Worm (Caenorhabditis elegans) whole organism, L1 larva: ENCODE data around the gene F13B6.1.

Source experiments
- C16A3.4 ChIP-seq: fragments of 150-350 bp; optimal IDR thresholded peaks from 2 replicates; lab custom pipeline; 2014; ENCODE audit warnings: missing biosample characterization, missing genetic modification characterization
- C34B4.2 ChIP-seq: sonication (generic microtip); optimal IDR thresholded peaks from 2 replicates; lab custom pipeline; 2017; ENCODE audit warnings: mild to moderate bottlenecking, missing genetic modification characterization, missing compliant biosample characterization
- F16B12.6 ChIP-seq: fragments of 150-350 bp; optimal IDR thresholded peaks from 2 replicates; lab custom pipeline; 2014; ENCODE audit warnings: missing biosample characterization, missing genetic modification characterization
- Y116A8C.19 ChIP-seq: sonication (generic microtip); optimal IDR thresholded peaks from 2 replicates; lab custom pipeline; 2016; ENCODE audit warnings: missing compliant biosample characterization, missing genetic modification characterization, borderline replicate concordance
- alr-1 ChIP-seq: fragments of 200-800 bp; sonication (Bioruptor generic); optimal IDR thresholded peaks from 2 replicates; lab custom pipeline; 2018; ENCODE audit warnings: borderline replicate concordance, mild to moderate bottlenecking, missing genetic modification characterization, missing compliant biosample characterization
- blmp-1 ChIP-seq: fragments of 150-350 bp; optimal IDR thresholded peaks from 2 replicates; lab custom pipeline; 2014; ENCODE audit warnings: missing biosample characterization, missing genetic modification characterization
- ceh-82 ChIP-seq, 3 experiments: fragments of 150-350 bp in 1 of 3; sonication (generic microtip) in 2 of 3; optimal IDR thresholded peaks; 2 replicates each; lab custom pipeline; 2014 to 2017; ENCODE audit warnings: missing biosample characterization in 3 of 3, missing genetic modification characterization in 3 of 3
- ceh-90 ChIP-seq: sonication (generic microtip); optimal IDR thresholded peaks from 2 replicates; lab custom pipeline; 2016; ENCODE audit warnings: missing genetic modification characterization, missing compliant biosample characterization
- ces-1 ChIP-seq: fragments of 150-350 bp; optimal IDR thresholded peaks from 2 replicates; lab custom pipeline; 2014; ENCODE audit warnings: missing biosample characterization, missing genetic modification reagents, missing genetic modification characterization
- dpl-1 ChIP-seq, 3 experiments: fragments of 150-350 bp in 2 of 3; sonication (generic microtip) in 1 of 3; optimal IDR thresholded peaks; 2 replicates each; lab custom pipeline; 2014 to 2017; ENCODE audit warnings: missing biosample characterization in 3 of 3, missing genetic modification characterization in 3 of 3, missing genetic modification reagents in 3 of 3
- efl-3 ChIP-seq: fragments of 200-800 bp; sonication (Bioruptor generic); optimal IDR thresholded peaks from 2 replicates; lab custom pipeline; 2018; ENCODE audit warnings: mild to moderate bottlenecking, missing genetic modification characterization, missing compliant biosample characterization
- egl-27 ChIP-seq, 2 experiments: fragments of 150-350 bp in 1 of 2; sonication (generic microtip); optimal IDR thresholded peaks; 3 replicates each; lab custom pipeline; 2017 to 2018; ENCODE audit warnings: missing biosample characterization in 2 of 2, missing genetic modification characterization in 2 of 2, missing genetic modification reagents in 2 of 2
- elt-3 ChIP-seq, 6 experiments: fragments of 150-350 bp in 1 of 6; sonication (generic microtip); optimal IDR thresholded peaks; 2 replicates each; lab custom pipeline; 2017 to 2018; ENCODE audit warnings: missing biosample characterization in 6 of 6, missing genetic modification characterization in 6 of 6, inconsistent platforms in 1 of 6
- ets-5 ChIP-seq: fragments of 200-800 bp; sonication (Bioruptor generic); IDR thresholded peaks from 2 replicates; pipeline ENCODE4 v1.3.6; 2022; ENCODE audit warnings: missing genetic modification characterization, missing compliant biosample characterization
- fkh-10 ChIP-seq: sonication (generic microtip); optimal IDR thresholded peaks from 2 replicates; lab custom pipeline; 2017; ENCODE audit warnings: missing biosample characterization, missing genetic modification reagents, missing genetic modification characterization
- fos-1 ChIP-seq: fragments of 150-350 bp; optimal IDR thresholded peaks from 2 replicates; lab custom pipeline; 2014; ENCODE audit warnings: missing biosample characterization, missing genetic modification characterization
- grh-1 ChIP-seq: fragments of 200-800 bp; sonication (Bioruptor generic); IDR thresholded peaks from 2 replicates; pipeline ENCODE4 v1.3.6; 2022; ENCODE audit warnings: missing genetic modification reagents, missing genetic modification characterization, missing compliant biosample characterization
- hpl-2 ChIP-seq: fragments of 150-350 bp; optimal IDR thresholded peaks from 2 replicates; lab custom pipeline; 2014; ENCODE audit warnings: missing biosample characterization, missing genetic modification reagents, missing genetic modification characterization
- irx-1 ChIP-seq: sonication (generic microtip); optimal IDR thresholded peaks from 2 replicates; lab custom pipeline; 2016; ENCODE audit warnings: missing genetic modification characterization, missing compliant biosample characterization
- isw-1 ChIP-seq: fragments of 200-800 bp; sonication (Bioruptor generic); IDR thresholded peaks from 2 replicates; pipeline ENCODE4 v1.3.6; 2022; ENCODE audit warnings: missing genetic modification characterization, missing compliant biosample characterization
- lin-15B ChIP-seq: fragments of 150-350 bp; sonication (generic microtip); optimal IDR thresholded peaks from 3 replicates; lab custom pipeline; 2014; ENCODE audit warnings: missing biosample characterization, missing genetic modification characterization
- lsy-2 ChIP-seq, 2 experiments: fragments of 150-350 bp; optimal IDR thresholded peaks; 2 replicates each; lab custom pipeline; 2014; ENCODE audit warnings: missing biosample characterization in 2 of 2, missing genetic modification characterization in 2 of 2
- mdl-1 ChIP-seq, 2 experiments: fragments of 150-350 bp; optimal IDR thresholded peaks; 2 replicates each; lab custom pipeline; 2014 to 2017; ENCODE audit warnings: missing biosample characterization in 2 of 2, missing genetic modification characterization in 2 of 2, inconsistent platforms in 1 of 2
- nhr-12 ChIP-seq: sonication (generic microtip); optimal IDR thresholded peaks from 2 replicates; lab custom pipeline; 2017; ENCODE audit warnings: missing biosample characterization, missing genetic modification characterization
- nhr-76 ChIP-seq: sonication (generic microtip); optimal IDR thresholded peaks from 2 replicates; lab custom pipeline; 2017; ENCODE audit warnings: missing biosample characterization, missing genetic modification characterization
- nhr-84 ChIP-seq: sonication (generic microtip); optimal IDR thresholded peaks from 2 replicates; lab custom pipeline; 2017; ENCODE audit warnings: missing biosample characterization, missing genetic modification characterization
- pag-3 ChIP-seq: sonication (generic microtip); optimal IDR thresholded peaks from 2 replicates; lab custom pipeline; 2017; ENCODE audit warnings: missing genetic modification characterization, mild to moderate bottlenecking, missing compliant biosample characterization, antibody characterized with exemption, borderline replicate concordance; ENCODE audit not compliant: insufficient read depth
- pax-3 ChIP-seq: fragments of 200-800 bp; sonication (Bioruptor generic); optimal IDR thresholded peaks from 2 replicates; lab custom pipeline; 2018; ENCODE audit warnings: mild to moderate bottlenecking, missing genetic modification characterization, moderate library complexity, missing compliant biosample characterization
- pqm-1 ChIP-seq: sonication (generic microtip); optimal IDR thresholded peaks from 3 replicates; lab custom pipeline; 2017; ENCODE audit warnings: missing biosample characterization, missing genetic modification characterization
- rnt-1 ChIP-seq: sonication (generic microtip); optimal IDR thresholded peaks from 2 replicates; lab custom pipeline; 2016; ENCODE audit warnings: mild to moderate bottlenecking, missing genetic modification characterization, moderate library complexity, missing compliant biosample characterization
- skn-1 ChIP-seq: fragments of 150-350 bp; optimal IDR thresholded peaks from 2 replicates; lab custom pipeline; 2014; ENCODE audit warnings: missing biosample characterization, missing genetic modification characterization
- snu-23 ChIP-seq: sonication (generic microtip); optimal IDR thresholded peaks from 2 replicates; lab custom pipeline; 2016; ENCODE audit warnings: missing genetic modification characterization, missing compliant biosample characterization
- sox-4 ChIP-seq: sonication (generic microtip); optimal IDR thresholded peaks from 2 replicates; lab custom pipeline; 2016; ENCODE audit warnings: missing genetic modification characterization, missing compliant biosample characterization
- sptf-1 ChIP-seq: fragments of 150-350 bp; optimal IDR thresholded peaks from 2 replicates; lab custom pipeline; 2014; ENCODE audit warnings: missing biosample characterization, missing genetic modification characterization
- sup-37 ChIP-seq: fragments of 200-800 bp; sonication (Bioruptor generic); optimal IDR thresholded peaks from 2 replicates; lab custom pipeline; 2018; ENCODE audit warnings: mild to moderate bottlenecking, missing genetic modification characterization, missing compliant biosample characterization
- tbx-2 ChIP-seq: sonication (generic microtip); optimal IDR thresholded peaks from 2 replicates; lab custom pipeline; 2016; ENCODE audit warnings: missing genetic modification characterization, missing compliant biosample characterization
- tlp-1 ChIP-seq: fragments of 150-350 bp; optimal IDR thresholded peaks from 2 replicates; lab custom pipeline; 2014; ENCODE audit warnings: missing biosample characterization, missing genetic modification characterization
- unc-130 ChIP-seq: fragments of 150-350 bp; optimal IDR thresholded peaks from 2 replicates; lab custom pipeline; 2017; ENCODE audit warnings: missing biosample characterization, missing genetic modification characterization, inconsistent platforms
- unc-30 ChIP-seq: sonication (generic microtip); optimal IDR thresholded peaks from 2 replicates; lab custom pipeline; 2017; ENCODE audit warnings: missing biosample characterization, missing genetic modification characterization
- xbp-1 ChIP-seq: sonication (generic microtip); optimal IDR thresholded peaks from 2 replicates; lab custom pipeline; 2016; ENCODE audit warnings: missing genetic modification characterization, missing compliant biosample characterization
- zag-1 ChIP-seq: fragments of 150-350 bp; optimal IDR thresholded peaks from 2 replicates; lab custom pipeline; 2014; ENCODE audit warnings: missing biosample characterization, missing genetic modification characterization
- ztf-11 ChIP-seq, 2 experiments: sonication (generic microtip); optimal IDR thresholded peaks; 2 replicates each; lab custom pipeline; 2016 to 2017; ENCODE audit warnings: missing genetic modification characterization in 2 of 2, missing biosample characterization in 1 of 2, missing compliant biosample characterization in 1 of 2

The F13B6.1 gene

ce11 chrIV:7428998-7429397 is 27.3 kb upstream of the F13B6.1 start (continued):
- TF ChIP-seq egl-27 (tag; optimal IDR thresholded peaks at IDR 0.05; lab: Kevin White, UChicago) (no peak), dpl-1 (GFP tag; optimal IDR thresholded peaks at IDR 0.05; lab: Kevin White, UChicago) (no peak), lsy-2 (tag; optimal IDR thresholded peaks at IDR 0.05; lab: Kevin White, UChicago) (peak in 1 of 2 experiments; percentile 39), ces-1 (GFP tag; lab: Kevin White, UChicago) (no peak), pag-3 (tag; lab: Kevin White, UChicago) (no peak), mdl-1 (tag; optimal IDR thresholded peaks at IDR 0.05; lab: Kevin White, UChicago) (no peak), C34B4.2 (no peak), grh-1 (GFP tag; lab: Robert Waterston, UW) (no peak), zag-1 (tag; lab: Kevin White, UChicago) (no peak), ets-5 (no peak), fkh-10 (GFP tag; lab: Kevin White, UChicago) (no peak), tlp-1 (tag; lab: Kevin White, UChicago) (no peak), efl-3 (GFP tag; lab: Kevin White, UChicago) (no peak), alr-1 (tag; lab: Kevin White, UChicago) (no peak), ceh-90 (tag; lab: Kevin White, UChicago) (no peak), F16B12.6 (tag; lab: Kevin White, UChicago) (no peak), elt-3 (tag; optimal IDR thresholded peaks at IDR 0.05; lab: Kevin White, UChicago) (no peak), nhr-76 (tag; lab: Kevin White, UChicago) (no peak), hpl-2 (GFP tag; lab: Kevin White, UChicago) (no peak), unc-130 (tag; lab: Kevin White, UChicago) (peak; percentile 37)

- no peak for TF ChIP-seq nhr-76 (tag; lab: Kevin White, UChicago)
- no peak for TF ChIP-seq sup-37 (GFP tag; lab: Kevin White, UChicago)
- TF ChIP-seq skn-1 (tag; lab: Kevin White, UChicago), result no peak
- no peak for TF ChIP-seq tbx-2
- no peak for TF ChIP-seq rnt-1 (tag; lab: Kevin White, UChicago)
- TF ChIP-seq grh-1 (GFP tag; lab: Robert Waterston, UW), result no peak
- no peak for TF ChIP-seq sptf-1 (tag; lab: Kevin White, UChicago)
- no peak for TF ChIP-seq egl-27 (tag; optimal IDR thresholded peaks at IDR 0.05; lab: Kevin White, UChicago)
- no peak for TF ChIP-seq ceh-82 (tag; optimal IDR thresholded peaks at IDR 0.05; lab: Kevin White, UChicago)
- TF ChIP-seq irx-1 (tag; lab: Kevin White, UChicago), result no peak
- TF ChIP-seq blmp-1 (tag; lab: Kevin White, UChicago), result no peak
- no peak for TF ChIP-seq zag-1 (tag; lab: Kevin White, UChicago)
- TF ChIP-seq alr-1 (tag; lab: Kevin White, UChicago), result no peak
- TF ChIP-seq unc-30 (tag; lab: Kevin White, UChicago), result no peak
Observed at ce11 chrIV:7433858-7434257, 22.5 kb upstream of the F13B6.1 start, which contains the start of gene B0496.11. TSS of gene B0496.11 (minus strand) at chrIV:7433958.

ce11 chrIV:7439377-7439776 is 16.9 kb upstream of the F13B6.1 start:
- TF ChIP-seq Y116A8C.19 (no peak), nhr-84 (tag; lab: Kevin White, UChicago) (no peak), ztf-11 (tag; optimal IDR thresholded peaks at IDR 0.05; lab: Kevin White, UChicago) (no peak), blmp-1 (tag; lab: Kevin White, UChicago) (peak; percentile 8)
- TF ChIP-seq, all 84 proteins: peak for 1

- TF ChIP-seq xbp-1 (tag; lab: Kevin White, UChicago), result no peak
- no peak for TF ChIP-seq pag-3 (tag; lab: Kevin White, UChicago)
- TF ChIP-seq elt-3 (tag; optimal IDR thresholded peaks at IDR 0.05; lab: Kevin White, UChicago), result peak in 4 of 6 experiments; percentile 1 to 77 (median 42)
- no peak for TF ChIP-seq dpl-1 (GFP tag; optimal IDR thresholded peaks at IDR 0.05; lab: Kevin White, UChicago)
- no peak for TF ChIP-seq lin-15B (tag; lab: Kevin White, UChicago)
- TF ChIP-seq irx-1 (tag; lab: Kevin White, UChicago), result no peak
- TF ChIP-seq pax-3 (tag; lab: Kevin White, UChicago), result no peak
- TF ChIP-seq nhr-12 (tag; lab: Kevin White, UChicago), result no peak
- no peak for TF ChIP-seq isw-1 (GFP tag; lab: Robert Waterston, UW)
- TF ChIP-seq fos-1 (tag; lab: Kevin White, UChicago), result no peak
- TF ChIP-seq C16A3.4 (tag; lab: Kevin White, UChicago), result no peak
- no peak for TF ChIP-seq pqm-1 (tag; lab: Kevin White, UChicago)
- no peak for TF ChIP-seq snu-23 (GFP tag; lab: Kevin White, UChicago)
- peak; percentile 97 for TF ChIP-seq blmp-1 (tag; lab: Kevin White, UChicago)
- TF ChIP-seq sox-4 (tag; lab: Kevin White, UChicago), result no peak
- no peak for TF ChIP-seq ceh-82 (tag; optimal IDR thresholded peaks at IDR 0.05; lab: Kevin White, UChicago)
- no peak for TF ChIP-seq unc-130 (tag; lab: Kevin White, UChicago)
- TF ChIP-seq sptf-1 (tag; lab: Kevin White, UChicago), result no peak
Observed at ce11 chrIV:7440238-7440637, 16.1 kb upstream of the F13B6.1 start.
